Fruit fly (Drosophila melanogaster): ENCODE measurements around the gene CG3168.
A peak's percentile ranks its signal among the peaks of the same experiment; 100 is the strongest.

Gene CG3168

dm6 chrX:6688620-6689400, 51.0 kb downstream of the CG3168 start, which contains the start of gene CG3184 (continued):
- TF ChIP-seq CG7963 (GFP tag; IDR thresholded peaks at IDR 0.05; ENCODE audit: partially characterized antibody) (peak; percentile 61; the same call in 1 of the 3 replicates), CG2116 (GFP tag; optimal IDR thresholded peaks at IDR 0.05) (peak; percentile 87), Myb (GFP tag; optimal IDR thresholded peaks at IDR 0.05) (peak; percentile 40), vnd (GFP tag; IDR thresholded peaks at IDR 0.05; ENCODE audit: partially characterized antibody) (peak; percentile 57), ato (GFP tag; IDR thresholded peaks at IDR 0.05; ENCODE audit: partially characterized antibody) (peak; percentile 72), CG18764 (GFP tag; optimal IDR thresholded peaks at IDR 0.05) (no peak), CG8290 (GFP tag; optimal IDR thresholded peaks at IDR 0.05) (peak; percentile 25), CG8290 (tag; optimal IDR thresholded peaks at IDR 0.05) (no peak), Opbp (GFP tag; IDR thresholded peaks at IDR 0.05; ENCODE audit: partially characterized antibody) (peak; percentile 30; the same call in 2 of the 3 replicates), CG16813 (GFP tag; IDR thresholded peaks at IDR 0.05; ENCODE audit: partially characterized antibody) (peak; percentile 45; the same call in 2 of the 3 replicates), Bgb (GFP tag; IDR thresholded peaks at IDR 0.05; ENCODE audit: partially characterized antibody) (0 out of 2 replicates have a peak, but pooled peaks have one; percentile 31), CG15479 (GFP tag; optimal IDR thresholded peaks at IDR 0.05) (no peak), Dll (GFP tag; IDR thresholded peaks at IDR 0.05; ENCODE audit: partially characterized antibody) (peak; percentile 29; the same call in 1 of the 4 replicates), bsh (GFP tag; optimal IDR thresholded peaks at IDR 0.05) (no peak), CG8478 (optimal IDR thresholded peaks at IDR 0.05) (no peak), CG6791 (GFP tag; IDR thresholded peaks at IDR 0.05; ENCODE audit: partially characterized antibody) (peak; percentile 71), sens (GFP tag) (peak; percentile 30), row (GFP tag; IDR thresholded peaks at IDR 0.05) (0 out of 3 replicates have a peak, but pooled peaks have one; percentile 13), Sry-δ (GFP tag; optimal IDR thresholded peaks at IDR 0.05) (peak; percentile 23), sr (GFP tag; IDR thresholded peaks at IDR 0.05) (0 out of 3 replicates have a peak, but pooled peaks have one; percentile 25), tgo (GFP tag; IDR thresholded peaks at IDR 0.05) (no peak), Scr (GFP tag; IDR thresholded peaks at IDR 0.05; ENCODE audit: partially characterized antibody) (peak; percentile 54), MBD-R2 (GFP tag; IDR thresholded peaks at IDR 0.05) (peak; percentile 49), hb (GFP tag; IDR thresholded peaks at IDR 0.05; ENCODE audit: partially characterized antibody) (peak; percentile 43; the same call in 1 of the 3 replicates), ewg (GFP tag; optimal IDR thresholded peaks at IDR 0.05) (no peak), hbn (GFP tag; IDR thresholded peaks at IDR 0.05; ENCODE audit: partially characterized antibody) (peak; percentile 40; the same call in 1 of the 2 replicates), bbx (GFP tag; IDR thresholded peaks at IDR 0.05; ENCODE audit: partially characterized antibody) (peak; percentile 57), tna (GFP tag; IDR thresholded peaks at IDR 0.05; ENCODE audit: partially characterized antibody) (peak; percentile 49), CG14710 (tag; optimal IDR thresholded peaks at IDR 0.05) (peak; percentile 13), dm (GFP tag; optimal IDR thresholded peaks at IDR 0.05) (peak; percentile 56), nerfin-2 (GFP tag; IDR thresholded peaks at IDR 0.05; ENCODE audit: partially characterized antibody) (peak; percentile 67; the same call in 1 of the 2 replicates), BEAF-32 (GFP tag; optimal IDR thresholded peaks at IDR 0.05) (peak; percentile 20), CG13287 (GFP tag; IDR thresholded peaks at IDR 0.05; ENCODE audit: partially characterized antibody) (peak; percentile 25)

dm6 chrX:6687267-6687666, 52.5 kb downstream of the CG3168 start, which contains the start of gene CG44303:
CG44303 (minus strand) TSS chrX:6687420.
- TF ChIP-seq Opbp (GFP tag; IDR thresholded peaks at IDR 0.05; ENCODE audit: partially characterized antibody) (peak; percentile 69; the same call in 2 of the 3 replicates), tna (GFP tag; IDR thresholded peaks at IDR 0.05; ENCODE audit: partially characterized antibody) (peak; percentile 66), zen2 (GFP tag; IDR thresholded peaks at IDR 0.05; ENCODE audit: partially characterized antibody) (peak; percentile 67; the same call in 2 of the 3 replicates), Scr (GFP tag; IDR thresholded peaks at IDR 0.05; ENCODE audit: partially characterized antibody) (peak; percentile 43; the same call in 1 of the 2 replicates), Sry-δ (GFP tag; optimal IDR thresholded peaks at IDR 0.05) (peak; percentile 29), unc-4 (GFP tag; IDR thresholded peaks at IDR 0.05; ENCODE audit: partially characterized antibody) (0 out of 2 replicates have a peak, but pooled peaks have one; percentile 23), CG7928 (GFP tag; optimal IDR thresholded peaks at IDR 0.05) (peak; percentile 83), hkb (optimal IDR thresholded peaks at IDR 0.05) (no peak), hkb (GFP tag; IDR thresholded peaks at IDR 0.05) (no peak), CG34224 (GFP tag; IDR thresholded peaks at IDR 0.05; ENCODE audit: partially characterized antibody) (peak; percentile 60; the same call in 2 of the 3 replicates), Dp (GFP tag; optimal IDR thresholded peaks at IDR 0.05) (peak; percentile 71), grau (tag; optimal IDR thresholded peaks at IDR 0.05) (no peak), CG16813 (GFP tag; IDR thresholded peaks at IDR 0.05; ENCODE audit: partially characterized antibody) (peak; percentile 52; the same call in 2 of the 3 replicates), hb (GFP tag; IDR thresholded peaks at IDR 0.05; ENCODE audit: partially characterized antibody) (peak; percentile 76; the same call in 2 of the 3 replicates), Dll (GFP tag; IDR thresholded peaks at IDR 0.05; ENCODE audit: partially characterized antibody) (0 out of 4 replicates have a peak, but pooled peaks have one; percentile 36), MBD-R2 (GFP tag; IDR thresholded peaks at IDR 0.05) (peak; percentile 35; the same call in 1 of the 2 replicates), Bgb (GFP tag; IDR thresholded peaks at IDR 0.05; ENCODE audit: partially characterized antibody) (peak; percentile 65), nerfin-2 (GFP tag; IDR thresholded peaks at IDR 0.05; ENCODE audit: partially characterized antibody) (peak; percentile 78), CG9876 (GFP tag; optimal IDR thresholded peaks at IDR 0.05) (no peak), BEAF-32 (GFP tag; optimal IDR thresholded peaks at IDR 0.05) (peak; percentile 30), CG10543 (GFP tag; optimal IDR thresholded peaks at IDR 0.05) (no peak), Myb (GFP tag; optimal IDR thresholded peaks at IDR 0.05) (peak; percentile 21)

Measured in whole organism, embryonic.